Fruit fly (Drosophila melanogaster) whole organism, pupa: ENCODE measurements around the gene Dscam3.
"Not testable (repeated sequence)": the region's sequence is repeated elsewhere in the genome, so short reads cannot be mapped to it uniquely, and the experiment has no call there.

Experiments used
- CG10348 ChIP-seq: fragments of 200-800 bp; sonication (Bioruptor generic); IDR thresholded peaks from 2 replicates; pipeline ENCODE4 v1.3.6; 2022; ENCODE audit warnings: missing biosample characterization, missing genetic modification characterization
- CG12605 ChIP-seq: fragments of 200-800 bp; sonication (Bioruptor generic); IDR thresholded peaks from 2 replicates; pipeline ENCODE4 v1.3.6; 2022; ENCODE audit warnings: missing biosample characterization, missing genetic modification characterization
- CG13204 ChIP-seq: fragments of 200-800 bp; sonication (Bioruptor generic); optimal IDR thresholded peaks from 2 replicates; lab custom pipeline; 2018; ENCODE audit warnings: missing biosample characterization, mild to moderate bottlenecking, missing genetic modification characterization, moderate library complexity
- CG14655 ChIP-seq: fragments of 200-800 bp; sonication (Bioruptor generic); optimal IDR thresholded peaks from 3 replicates; lab custom pipeline; 2017; ENCODE audit warnings: mild to moderate bottlenecking, missing biosample characterization, missing genetic modification reagents, missing genetic modification characterization
- CG15710 ChIP-seq: fragments of 200-800 bp; sonication (Bioruptor generic); optimal IDR thresholded peaks from 2 replicates; lab custom pipeline; 2018; ENCODE audit warnings: missing biosample characterization, mild to moderate bottlenecking, missing genetic modification characterization, moderate library complexity
- CG17806 ChIP-seq: fragments of 200-800 bp; sonication (Bioruptor generic); optimal IDR thresholded peaks from 2 replicates; lab custom pipeline; 2018; ENCODE audit warnings: missing biosample characterization, mild to moderate bottlenecking, missing genetic modification characterization, moderate library complexity
- CG32121 ChIP-seq: fragments of 200-800 bp; sonication (Bioruptor generic); IDR thresholded peaks from 2 replicates; pipeline ENCODE4 v1.3.6; 2022; ENCODE audit warnings: missing biosample characterization, missing genetic modification characterization
- CG34367 ChIP-seq: fragments of 200-800 bp; sonication (Bioruptor generic); optimal IDR thresholded peaks from 2 replicates; lab custom pipeline; 2018; ENCODE audit warnings: missing biosample characterization, mild to moderate bottlenecking, missing genetic modification characterization
- CG4496 ChIP-seq: fragments of 200-800 bp; sonication (Bioruptor generic); IDR thresholded peaks from 3 replicates; pipeline ENCODE4 v1.3.6; 2022; ENCODE audit warnings: missing biosample characterization, missing genetic modification characterization
- CG8159 ChIP-seq: fragments of 200-800 bp; sonication (Bioruptor generic); optimal IDR thresholded peaks from 3 replicates; lab custom pipeline; 2018; ENCODE audit warnings: missing biosample characterization, mild to moderate bottlenecking, missing genetic modification characterization, moderate library complexity
- CG8301 ChIP-seq: fragments of 200-800 bp; sonication (Bioruptor generic); optimal IDR thresholded peaks from 2 replicates; lab custom pipeline; 2018; ENCODE audit warnings: missing biosample characterization, mild to moderate bottlenecking, missing genetic modification characterization
- CG9948 ChIP-seq: fragments of 200-800 bp; sonication (Bioruptor generic); optimal IDR thresholded peaks from 2 replicates; lab custom pipeline; 2018; ENCODE audit warnings: missing biosample characterization, mild to moderate bottlenecking, missing genetic modification characterization, moderate library complexity
- D1 ChIP-seq: fragments of 200-800 bp; sonication (Bioruptor generic); optimal IDR thresholded peaks from 2 replicates; lab custom pipeline; 2018; ENCODE audit warnings: missing biosample characterization, mild to moderate bottlenecking, missing genetic modification characterization, moderate library complexity
- EcR ChIP-seq: fragments of 200-800 bp; sonication (Bioruptor generic); optimal IDR thresholded peaks from 3 replicates; lab custom pipeline; 2019; ENCODE audit warnings: missing biosample characterization, missing genetic modification characterization, mild to moderate bottlenecking, moderate library complexity, missing genetic modification reagents
- Ets98B ChIP-seq: fragments of 200-800 bp; sonication (Bioruptor generic); IDR thresholded peaks from 2 replicates; pipeline ENCODE4 v1.3.6; 2022; ENCODE audit warnings: missing biosample characterization, missing genetic modification characterization
- Pif1A ChIP-seq: fragments of 200-800 bp; sonication (Bioruptor generic); optimal IDR thresholded peaks from 3 replicates; lab custom pipeline; 2016; ENCODE audit warnings: missing biosample characterization, missing genetic modification characterization
- Pif1B ChIP-seq: fragments of 200-800 bp; sonication (Bioruptor generic); optimal IDR thresholded peaks from 3 replicates; lab custom pipeline; 2016; ENCODE audit warnings: missing biosample characterization, missing genetic modification characterization
- Snoo ChIP-seq: fragments of 200-800 bp; sonication (Bioruptor generic); optimal IDR thresholded peaks from 3 replicates; lab custom pipeline; 2017; ENCODE audit warnings: missing biosample characterization, mild to moderate bottlenecking, missing genetic modification characterization, inconsistent platforms
- fd96Ca ChIP-seq: fragments of 200-800 bp; sonication (Bioruptor generic); IDR thresholded peaks from 3 replicates; pipeline ENCODE4 v1.3.6; 2022; ENCODE audit warnings: missing biosample characterization, missing genetic modification characterization
- gl ChIP-seq: fragments of 200-800 bp; sonication (Bioruptor generic); optimal IDR thresholded peaks from 2 replicates; lab custom pipeline; 2018; ENCODE audit warnings: missing biosample characterization, mild to moderate bottlenecking, missing genetic modification characterization
- rn ChIP-seq: fragments of 200-800 bp; sonication (Bioruptor generic); IDR thresholded peaks from 2 replicates; pipeline ENCODE4 v1.3.6; 2022; ENCODE audit warnings: missing biosample characterization, missing genetic modification characterization

The Dscam3 gene

dm6 chr3R:17506833-17507232 lies 1.4 kb upstream of the Dscam3 start:
- TF ChIP-seq Snoo (tag; lab: Kevin White, UChicago) (no peak), CG12605 (peak; percentile 82), Ets98B (GFP tag; lab: Robert Waterston, UW) (no peak)

dm6 chr3R:17502862-17503261 lies 2.6 kb downstream of the Dscam3 start:
- peak; percentile 15 for TF ChIP-seq CG15710 (tag; lab: Kevin White, UChicago)
- TF ChIP-seq Ets98B (GFP tag; lab: Robert Waterston, UW), result no peak
- TF ChIP-seq CG8159 (tag; lab: Kevin White, UChicago), result peak; percentile 10
- no peak for TF ChIP-seq CG9948 (tag; lab: Kevin White, UChicago)

dm6 chr3R:17501108-17501507 lies 4.4 kb downstream of the Dscam3 start:
- TF ChIP-seq Snoo (tag; lab: Kevin White, UChicago) (no peak), CG12605 (peak; percentile 53), fd96Ca (0 out of 3 replicates have a peak, but pooled peaks have one; percentile 41), D1 (tag; lab: Kevin White, UChicago) (no peak), CG10348 (GFP tag; lab: Robert Waterston, UW) (no peak), Pif1A (GFP tag; lab: Kevin White, UChicago) (peak; percentile 52), rn (GFP tag; lab: Robert Waterston, UW) (no peak), CG9948 (tag; lab: Kevin White, UChicago) (peak; percentile 48), CG8159 (tag; lab: Kevin White, UChicago) (peak; percentile 74), Ets98B (GFP tag; lab: Robert Waterston, UW) (peak; percentile 37; the same call in 1 of the 2 replicates), CG15710 (tag; lab: Kevin White, UChicago) (peak; percentile 73), CG13204 (peak; percentile 45), CG8301 (tag; lab: Kevin White, UChicago) (peak; percentile 44), EcR (GFP tag; lab: Kevin White, UChicago) (no peak), CG34367 (peak; percentile 61), gl (peak; percentile 23), Pif1B (GFP tag; lab: Kevin White, UChicago) (peak; percentile 8), CG14655 (GFP tag; lab: Kevin White, UChicago) (peak; percentile 56), CG17806 (peak; percentile 56), CG32121 (no peak), CG4496 (peak; percentile 77)
- TF ChIP-seq, all 21 proteins: peak for 15

dm6 chr3R:17492071-17492470 lies 13.4 kb downstream of the Dscam3 start:
- TF ChIP-seq Snoo (tag; lab: Kevin White, UChicago) (no peak), EcR (GFP tag; lab: Kevin White, UChicago) (no peak), rn (GFP tag; lab: Robert Waterston, UW) (no peak), CG12605 (no peak), Pif1B (GFP tag; lab: Kevin White, UChicago) (no peak), D1 (tag; lab: Kevin White, UChicago) (no peak)
- TF ChIP-seq, all 21 proteins: peak for 0

- TF ChIP-seq CG12605, result no peak
- TF ChIP-seq CG15710 (tag; lab: Kevin White, UChicago), result peak; percentile 36
- 0 out of 2 replicates have a peak, but pooled peaks have one; percentile 13 for TF ChIP-seq Ets98B (GFP tag; lab: Robert Waterston, UW)
- peak; percentile 26 for TF ChIP-seq CG8159 (tag; lab: Kevin White, UChicago)
- no peak for TF ChIP-seq Snoo (tag; lab: Kevin White, UChicago)
- TF ChIP-seq rn (GFP tag; lab: Robert Waterston, UW), result no peak
- no peak for TF ChIP-seq CG32121
- TF ChIP-seq CG9948 (tag; lab: Kevin White, UChicago), result peak; percentile 20
- TF ChIP-seq CG14655 (GFP tag; lab: Kevin White, UChicago), result peak; percentile 32
- TF ChIP-seq, all 21 proteins: peak for 5
These were observed 24.2 kb downstream of the Dscam3 start for dm6 chr3R:17481262-17481661.

dm6 chr3R:17471007-17471406 lies 34.5 kb downstream of the Dscam3 start:
- TF ChIP-seq CG9948 (tag; lab: Kevin White, UChicago) (no peak), CG32121 (no peak), Pif1A (GFP tag; lab: Kevin White, UChicago) (no peak), CG15710 (tag; lab: Kevin White, UChicago) (peak; percentile 6), CG14655 (GFP tag; lab: Kevin White, UChicago) (no peak), CG17806 (no peak), CG8159 (tag; lab: Kevin White, UChicago) (peak; percentile 4)
- TF ChIP-seq, all 21 proteins: peak for 2

DNA sequence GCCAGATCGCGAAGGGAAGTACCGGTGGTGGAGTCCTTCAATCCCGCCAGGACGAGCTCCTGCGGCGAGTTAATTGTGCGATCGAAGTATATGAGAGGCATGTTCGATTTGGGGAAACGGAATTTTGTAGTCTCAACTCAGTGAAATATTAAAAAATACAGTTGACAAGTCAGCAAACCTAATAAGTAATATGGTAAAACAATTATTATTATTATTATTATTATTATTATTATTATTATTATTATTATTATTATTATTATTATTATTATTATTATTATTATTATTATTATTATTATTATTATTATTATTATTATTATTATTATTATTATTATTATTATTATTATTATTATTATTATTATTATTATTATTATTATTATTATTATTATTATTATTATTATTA lies 48.8 kb downstream of the Dscam3 start, which contains the start of gene CG14330:
Gene CG14330 (minus strand): TSS at position 101 of the 400 bp plus-strand sequence.
- TF ChIP-seq EcR (GFP tag; lab: Kevin White, UChicago); CG8301 (tag; lab: Kevin White, UChicago); D1 (tag; lab: Kevin White, UChicago): not testable (repeated sequence)
